Fruit fly (Drosophila melanogaster) whole organism, embryonic: ENCODE measurements around the gene Kyat.

Experiments
- Ada2b ChIP-seq: fragments of 200-800 bp; sonication (Bioruptor generic); IDR thresholded peaks from 2 replicates; pipeline ENCODE4 v1.3.6; 2022; ENCODE audit warnings: missing biosample characterization, missing genetic modification characterization
- BEAF-32 ChIP-seq: fragments of 200-800 bp; sonication (Bioruptor generic); optimal IDR thresholded peaks from 3 replicates; lab custom pipeline; 2017; ENCODE audit warnings: missing biosample characterization, missing genetic modification characterization, mild to moderate bottlenecking, moderate library complexity, missing genetic modification reagents
- Blimp-1 ChIP-seq: fragments of 200-800 bp; sonication (Bioruptor generic); optimal IDR thresholded peaks from 3 replicates; lab custom pipeline; 2018; ENCODE audit warnings: missing biosample characterization, missing genetic modification characterization, mild to moderate bottlenecking, moderate library complexity, missing genetic modification reagents
- CG10366 ChIP-seq: fragments of 200-800 bp; sonication (Bioruptor generic); IDR thresholded peaks from 2 replicates; pipeline ENCODE4 v1.3.6; 2022; ENCODE audit warnings: missing biosample characterization, missing genetic modification characterization
- CG11398 ChIP-seq: fragments of 200-800 bp; sonication (Bioruptor generic); optimal IDR thresholded peaks from 2 replicates; lab custom pipeline; 2016; ENCODE audit warnings: missing biosample characterization, missing genetic modification characterization
- CG12219 ChIP-seq: fragments of 200-800 bp; sonication (Bioruptor generic); optimal IDR thresholded peaks from 3 replicates; lab custom pipeline; 2018; ENCODE audit warnings: missing biosample characterization, mild to moderate bottlenecking, missing genetic modification characterization
- CG12236 ChIP-seq: fragments of 200-800 bp; sonication (Bioruptor generic); optimal IDR thresholded peaks from 2 replicates; lab custom pipeline; 2016; ENCODE audit warnings: missing biosample characterization, missing genetic modification characterization
- CG13775 ChIP-seq: fragments of 200-800 bp; sonication (Bioruptor generic); optimal IDR thresholded peaks from 3 replicates; lab custom pipeline; 2017; ENCODE audit warnings: missing biosample characterization, mild to moderate bottlenecking, missing genetic modification characterization
- CG14710 ChIP-seq: fragments of 200-800 bp; sonication (Bioruptor generic); optimal IDR thresholded peaks from 3 replicates; lab custom pipeline; 2019; ENCODE audit warnings: missing biosample characterization, mild to moderate bottlenecking, missing genetic modification characterization, moderate library complexity
- CG16779 ChIP-seq: fragments of 200-800 bp; sonication (Bioruptor generic); IDR thresholded peaks from 2 replicates; pipeline ENCODE4 v1.3.6; 2022; ENCODE audit warnings: missing biosample characterization, missing genetic modification characterization
- CG16813 ChIP-seq: fragments of 200-800 bp; sonication (Bioruptor generic); IDR thresholded peaks from 3 replicates; pipeline ENCODE4 v1.3.6; 2022; ENCODE audit warnings: missing biosample characterization, missing genetic modification characterization; ENCODE audit not compliant: partially characterized antibody
- CG17359 ChIP-seq: fragments of 200-800 bp; sonication (Bioruptor generic); optimal IDR thresholded peaks from 3 replicates; lab custom pipeline; 2018; ENCODE audit warnings: missing biosample characterization, mild to moderate bottlenecking, missing genetic modification characterization, moderate library complexity
- CG2116 ChIP-seq: fragments of 200-800 bp; sonication (Bioruptor generic); optimal IDR thresholded peaks from 3 replicates; lab custom pipeline; 2018; ENCODE audit warnings: missing biosample characterization, mild to moderate bottlenecking, missing genetic modification characterization
- CG34224 ChIP-seq: fragments of 200-800 bp; sonication (Bioruptor generic); IDR thresholded peaks from 3 replicates; pipeline ENCODE4 v1.3.6; 2022; ENCODE audit warnings: missing biosample characterization, missing genetic modification characterization; ENCODE audit not compliant: partially characterized antibody
- CG4328 ChIP-seq: fragments of 200-800 bp; sonication (Bioruptor generic); optimal IDR thresholded peaks from 3 replicates; lab custom pipeline; 2017; ENCODE audit warnings: missing biosample characterization, missing genetic modification reagents, missing genetic modification characterization
- CG6254 ChIP-seq: fragments of 200-800 bp; sonication (Bioruptor generic); optimal IDR thresholded peaks from 3 replicates; lab custom pipeline; 2017; ENCODE audit warnings: mild to moderate bottlenecking, missing biosample characterization, missing genetic modification reagents, missing genetic modification characterization
- CG8290 ChIP-seq, 3 experiments: fragments of 200-800 bp; sonication (Bioruptor generic); optimal IDR thresholded peaks; 2 replicates each; lab custom pipeline; 2016 to 2019; ENCODE audit warnings: missing biosample characterization in 3 of 3, missing genetic modification characterization in 3 of 3, mild to moderate bottlenecking in 2 of 3, moderate library complexity in 1 of 3
- CG9797 ChIP-seq: fragments of 200-800 bp; sonication (Bioruptor generic); optimal IDR thresholded peaks from 3 replicates; lab custom pipeline; 2018; ENCODE audit warnings: missing biosample characterization, mild to moderate bottlenecking, missing genetic modification characterization
- ERR ChIP-seq: fragments of 200-800 bp; sonication (Bioruptor generic); optimal IDR thresholded peaks from 2 replicates; lab custom pipeline; 2016; ENCODE audit warnings: missing biosample characterization, missing genetic modification characterization
- Ets97D ChIP-seq: fragments of 200-800 bp; sonication (Bioruptor generic); optimal IDR thresholded peaks from 3 replicates; lab custom pipeline; 2016; ENCODE audit warnings: missing biosample characterization, missing genetic modification characterization
- Gug ChIP-seq: fragments of 200-800 bp; sonication (Bioruptor generic); IDR thresholded peaks from 4 replicates; pipeline ENCODE4 v1.3.6; 2022; ENCODE audit warnings: missing biosample characterization, missing genetic modification characterization
- HLH4C ChIP-seq: fragments of 200-800 bp; sonication (Bioruptor generic); IDR thresholded peaks from 3 replicates; pipeline ENCODE4 v1.3.6; 2022; ENCODE audit warnings: missing biosample characterization, missing genetic modification characterization; ENCODE audit not compliant: partially characterized antibody
- Max ChIP-seq: fragments of 200-800 bp; sonication (Bioruptor generic); optimal IDR thresholded peaks from 2 replicates; lab custom pipeline; 2016; ENCODE audit warnings: missing biosample characterization, mild to moderate bottlenecking, missing genetic modification characterization
- Opbp ChIP-seq: fragments of 200-800 bp; sonication (Bioruptor generic); IDR thresholded peaks from 3 replicates; pipeline ENCODE4 v1.3.6; 2022; ENCODE audit warnings: missing biosample characterization, missing genetic modification characterization; ENCODE audit not compliant: partially characterized antibody
- Sin3A ChIP-seq: fragments of >200 bp; optimal IDR thresholded peaks from 2 replicates; lab custom pipeline; 2018
- Sox100B ChIP-seq: fragments of 200-800 bp; sonication (Bioruptor generic); optimal IDR thresholded peaks from 3 replicates; lab custom pipeline; 2018; ENCODE audit warnings: missing biosample characterization, mild to moderate bottlenecking, missing genetic modification characterization
- Sox102F ChIP-seq: fragments of 200-800 bp; sonication (Bioruptor generic); optimal IDR thresholded peaks from 2 replicates; lab custom pipeline; 2018; ENCODE audit warnings: missing biosample characterization, mild to moderate bottlenecking, missing genetic modification characterization, moderate library complexity
- YL-1 ChIP-seq: fragments of 200-800 bp; sonication (Bioruptor generic); optimal IDR thresholded peaks from 3 replicates; lab custom pipeline; 2017; ENCODE audit warnings: missing biosample characterization, mild to moderate bottlenecking, missing genetic modification characterization
- ase ChIP-seq: fragments of 200-800 bp; sonication (Bioruptor generic); IDR thresholded peaks from 3 replicates; pipeline ENCODE4 v1.3.6; 2022; ENCODE audit warnings: missing biosample characterization, missing genetic modification characterization
- az2 ChIP-seq: fragments of 200-800 bp; sonication (Bioruptor generic); optimal IDR thresholded peaks from 3 replicates; lab custom pipeline; 2016; ENCODE audit warnings: missing biosample characterization, missing genetic modification characterization
- cad ChIP-seq: fragments of >200 bp; optimal IDR thresholded peaks from 2 replicates; lab custom pipeline; 2017; ENCODE audit warnings: missing biosample characterization, missing genetic modification characterization
- cwo ChIP-seq: fragments of 200-800 bp; sonication (Bioruptor generic); optimal IDR thresholded peaks from 3 replicates; lab custom pipeline; 2017; ENCODE audit warnings: missing biosample characterization, missing genetic modification characterization, mild to moderate bottlenecking, moderate library complexity, missing genetic modification reagents
- dati ChIP-seq: fragments of 200-800 bp; sonication (Bioruptor generic); IDR thresholded peaks from 2 replicates; pipeline ENCODE4 v1.3.6; 2022; ENCODE audit warnings: missing biosample characterization, missing genetic modification characterization
- dpn ChIP-seq, 2 experiments: fragments of 200-800 bp; sonication (Bioruptor generic); optimal IDR thresholded peaks; 3 replicates each; lab custom pipeline; 2016; ENCODE audit warnings: missing biosample characterization in 2 of 2, missing genetic modification characterization in 2 of 2
- gce ChIP-seq: fragments of 200-800 bp; sonication (Bioruptor generic); IDR thresholded peaks from 3 replicates; pipeline ENCODE4 v1.3.6; 2022; ENCODE audit warnings: missing biosample characterization, missing genetic modification characterization
- grn ChIP-seq: fragments of 200-800 bp; sonication (Bioruptor generic); optimal IDR thresholded peaks from 3 replicates; lab custom pipeline; 2017; ENCODE audit warnings: missing biosample characterization, missing genetic modification characterization
- gsb-n ChIP-seq: fragments of 200-800 bp; sonication (Bioruptor generic); optimal IDR thresholded peaks from 3 replicates; lab custom pipeline; 2018; ENCODE audit warnings: missing biosample characterization, mild to moderate bottlenecking, missing genetic modification characterization
- ken ChIP-seq: fragments of 200-800 bp; sonication (Bioruptor generic); IDR thresholded peaks from 3 replicates; pipeline ENCODE4 v1.3.6; 2022; ENCODE audit warnings: missing biosample characterization, missing genetic modification characterization
- klu ChIP-seq: fragments of 200-800 bp; sonication (Bioruptor generic); IDR thresholded peaks from 2 replicates; pipeline ENCODE4 v1.3.6; 2022; ENCODE audit warnings: missing biosample characterization, missing genetic modification characterization
- knrl ChIP-seq: fragments of 200-800 bp; sonication (Bioruptor generic); IDR thresholded peaks from 3 replicates; pipeline ENCODE4 v1.3.6; 2022; ENCODE audit warnings: missing biosample characterization, missing genetic modification characterization; ENCODE audit not compliant: partially characterized antibody
- lbe ChIP-seq: fragments of 200-800 bp; sonication (Bioruptor generic); optimal IDR thresholded peaks from 2 replicates; lab custom pipeline; 2016; ENCODE audit warnings: missing biosample characterization, mild to moderate bottlenecking, missing genetic modification characterization
- peb ChIP-seq: fragments of 200-800 bp; sonication (Bioruptor generic); IDR thresholded peaks from 2 replicates; pipeline ENCODE4 v1.3.6; 2022; ENCODE audit warnings: missing biosample characterization, missing genetic modification characterization
- phol ChIP-seq: fragments of 200-800 bp; sonication (Bioruptor generic); optimal IDR thresholded peaks from 3 replicates; lab custom pipeline; 2018; ENCODE audit warnings: missing biosample characterization, mild to moderate bottlenecking, missing genetic modification characterization, moderate library complexity
- run ChIP-seq: fragments of 200-800 bp; sonication (Bioruptor generic); optimal IDR thresholded peaks from 3 replicates; lab custom pipeline; 2018; ENCODE audit warnings: missing biosample characterization, mild to moderate bottlenecking, missing genetic modification characterization
- sr ChIP-seq: fragments of 200-800 bp; sonication (Bioruptor generic); IDR thresholded peaks from 3 replicates; pipeline ENCODE4 v1.3.6; 2022; ENCODE audit warnings: missing biosample characterization, missing genetic modification characterization
- trh ChIP-seq: fragments of 200-800 bp; sonication (Bioruptor generic); optimal IDR thresholded peaks from 2 replicates; lab custom pipeline; 2016; ENCODE audit warnings: missing biosample characterization, missing genetic modification characterization
- unpg ChIP-seq: fragments of 200-800 bp; sonication (Bioruptor generic); optimal IDR thresholded peaks from 3 replicates; lab custom pipeline; 2018; ENCODE audit warnings: missing biosample characterization, mild to moderate bottlenecking, missing genetic modification characterization, moderate library complexity
- wek ChIP-seq: fragments of 200-800 bp; sonication (Bioruptor generic); optimal IDR thresholded peaks from 3 replicates; lab custom pipeline; 2018; ENCODE audit warnings: missing biosample characterization, mild to moderate bottlenecking, missing genetic modification characterization, moderate library complexity
- zen ChIP-seq: fragments of 200-800 bp; sonication (Bioruptor generic); optimal IDR thresholded peaks from 3 replicates; lab custom pipeline; 2018; ENCODE audit warnings: missing biosample characterization, mild to moderate bottlenecking, missing genetic modification characterization, moderate library complexity
- zen2 ChIP-seq: fragments of 200-800 bp; sonication (Bioruptor generic); IDR thresholded peaks from 3 replicates; pipeline ENCODE4 v1.3.6; 2022; ENCODE audit warnings: missing biosample characterization, missing genetic modification characterization; ENCODE audit not compliant: partially characterized antibody
- zfh2 ChIP-seq: fragments of 200-800 bp; sonication (Bioruptor generic); optimal IDR thresholded peaks from 2 replicates; lab custom pipeline; 2016; ENCODE audit warnings: missing biosample characterization, missing genetic modification characterization

Gene Kyat

DNA sequence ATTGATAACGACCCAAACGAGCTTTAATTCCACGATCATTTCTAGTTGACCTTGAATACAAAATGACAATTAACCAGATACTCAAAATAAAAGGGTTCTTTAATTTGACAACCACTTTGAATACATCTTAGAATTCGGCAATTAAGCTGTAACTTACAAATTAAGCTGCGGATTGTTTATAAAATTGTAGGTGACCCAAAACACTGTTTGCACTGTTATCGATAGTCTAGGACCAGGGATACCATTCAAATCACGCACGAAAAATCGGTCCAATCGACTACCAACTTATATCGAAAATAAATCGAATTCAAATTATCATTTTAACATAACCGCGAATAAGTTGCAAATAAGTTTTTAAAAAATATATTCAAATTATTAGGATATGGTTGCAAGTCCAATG is at the start of gene Kyat (continued):
- TF ChIP-seq Sox102F (GFP tag; lab: Kevin White, UChicago) (no peak), ken (GFP tag; lab: Robert Waterston, UW) (no peak), zfh2 (GFP tag; lab: Kevin White, UChicago) (no peak), cad (GFP tag; lab: Kevin White, UChicago) (no peak), dpn (GFP tag; optimal IDR thresholded peaks at IDR 0.05; lab: Kevin White, UChicago) (peak; percentile 2 to 17), klu (GFP tag; lab: Robert Waterston, UW) (no peak), Ada2b (no peak), run (tag; lab: Kevin White, UChicago) (no peak), lbe (GFP tag; lab: Kevin White, UChicago) (peak; percentile 7), peb (GFP tag; lab: Robert Waterston, UW) (no peak), zen (tag; lab: Kevin White, UChicago) (peak; percentile 13), Max (GFP tag; lab: Kevin White, UChicago) (no peak), Ets97D (GFP tag; lab: Kevin White, UChicago) (peak; percentile 64), HLH4C (GFP tag; lab: Robert Waterston, UW) (peak; percentile 97), trh (GFP tag; lab: Kevin White, UChicago) (no peak), gsb-n (tag; lab: Kevin White, UChicago) (no peak), BEAF-32 (GFP tag; lab: Kevin White, UChicago) (peak; percentile 96), Gug (GFP tag; lab: Robert Waterston, UW) (no peak), CG8290 (GFP tag; optimal IDR thresholded peaks at IDR 0.05; lab: Kevin White, UChicago) (no peak), CG8290 (tag; optimal IDR thresholded peaks at IDR 0.05; lab: Kevin White, UChicago) (no peak), Sox100B (no peak), CG14710 (tag; lab: Kevin White, UChicago) (peak; percentile 66), gce (no peak), CG9797 (GFP tag; lab: Kevin White, UChicago) (no peak), CG2116 (GFP tag; lab: Kevin White, UChicago) (peak; percentile 93), CG13775 (GFP tag; lab: Kevin White, UChicago) (no peak), CG10366 (GFP tag; lab: Robert Waterston, UW) (no peak), phol (tag; lab: Kevin White, UChicago) (peak; percentile 30), dati (GFP tag; lab: Robert Waterston, UW) (no peak), sr (GFP tag; lab: Robert Waterston, UW) (no peak), az2 (GFP tag; lab: Kevin White, UChicago) (no peak), wek (GFP tag; lab: Kevin White, UChicago) (no peak), Opbp (GFP tag; lab: Robert Waterston, UW) (peak; percentile 97), zen2 (GFP tag; lab: Robert Waterston, UW) (peak; percentile 98), unpg (GFP tag; lab: Kevin White, UChicago) (no peak), cwo (GFP tag; lab: Kevin White, UChicago) (no peak), grn (no peak), CG12219 (GFP tag; lab: Kevin White, UChicago) (no peak), CG11398 (GFP tag; lab: Kevin White, UChicago) (no peak), knrl (GFP tag; lab: Robert Waterston, UW) (peak; percentile 95), CG4328 (GFP tag; lab: Kevin White, UChicago) (no peak), CG16779 (GFP tag; lab: Robert Waterston, UW) (no peak), ERR (GFP tag; lab: Kevin White, UChicago) (peak; percentile 42), YL-1 (GFP tag; lab: Kevin White, UChicago) (peak; percentile 69), Blimp-1 (no peak), CG12236 (GFP tag; lab: Kevin White, UChicago) (no peak), CG34224 (GFP tag; lab: Robert Waterston, UW) (peak; percentile 99), Sin3A (lab: Kevin White, UChicago) (no peak), ase (GFP tag; lab: Robert Waterston, UW) (no peak), CG17359 (tag; lab: Kevin White, UChicago) (no peak), CG6254 (GFP tag; lab: Kevin White, UChicago) (no peak), CG16813 (GFP tag; lab: Robert Waterston, UW) (peak; percentile 97)
